Fruit fly (Drosophila melanogaster): ENCODE data around the gene br.

The br gene

DNA sequence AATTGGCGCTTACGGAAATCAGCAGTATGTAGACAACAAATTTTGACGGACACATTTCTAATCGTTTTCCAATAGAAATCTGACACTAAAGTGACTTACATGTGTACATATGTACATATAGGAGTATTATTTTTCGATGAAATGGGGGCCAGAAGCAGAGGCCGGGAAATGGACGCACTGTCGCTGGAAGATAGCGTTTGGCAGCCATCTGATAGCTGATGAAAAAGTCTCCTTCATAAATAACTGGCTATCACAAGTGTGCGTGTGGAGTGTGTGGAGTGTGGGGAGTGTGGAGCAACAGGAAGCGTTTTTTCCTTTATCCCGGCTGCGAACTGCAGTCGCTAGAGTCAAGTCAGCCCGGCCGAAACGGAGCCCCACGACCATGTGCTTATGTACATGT is 135.2 kb downstream of the br start, which contains the start of gene CG3795:
Gene CG3795 (minus strand): TSS at position 101 of the 400 bp plus-strand sequence.
- TF ChIP-seq CG1620 (GFP tag; optimal IDR thresholded peaks at IDR 0.05) (no peak), bab1 (GFP tag; optimal IDR thresholded peaks at IDR 0.05) (no peak), CG5204 (GFP tag; optimal IDR thresholded peaks at IDR 0.05) (no peak), CG12768 (GFP tag; optimal IDR thresholded peaks at IDR 0.05) (no peak), Clk (GFP tag; optimal IDR thresholded peaks at IDR 0.05) (no peak), ovo (GFP tag; optimal IDR thresholded peaks at IDR 0.05) (no peak), cnc (optimal IDR thresholded peaks at IDR 0.05) (no peak), Hr96 (GFP tag; optimal IDR thresholded peaks at IDR 0.05) (no peak), pad (GFP tag; optimal IDR thresholded peaks at IDR 0.05) (no peak), kay (GFP tag; ENCODE audit: borderline replicate concordance) (no peak), Crg-1 (GFP tag; optimal IDR thresholded peaks at IDR 0.05) (no peak), CG33017 (tag; optimal IDR thresholded peaks at IDR 0.05) (no peak), toe (GFP tag; optimal IDR thresholded peaks at IDR 0.05) (no peak), cic (GFP tag; optimal IDR thresholded peaks at IDR 0.05) (no peak), CG7045 (GFP tag; optimal IDR thresholded peaks at IDR 0.05) (no peak), CG11617 (GFP tag; optimal IDR thresholded peaks at IDR 0.05) (no peak), Mnt (GFP tag; optimal IDR thresholded peaks at IDR 0.05) (no peak), CG7101 (tag; optimal IDR thresholded peaks at IDR 0.05) (no peak), tj (GFP tag; optimal IDR thresholded peaks at IDR 0.05) (no peak), CG14711 (tag; optimal IDR thresholded peaks at IDR 0.05) (no peak)
